Fruit fly (Drosophila melanogaster) whole organism, wandering third instar larva: ENCODE data around the gene TfIIA-S.

Experiments
- Abd-B ChIP-seq: fragments of >200 bp; optimal IDR thresholded peaks from 2 replicates; lab custom pipeline; 2017; ENCODE audit warnings: missing biosample characterization, missing genetic modification characterization
- CG32264 ChIP-seq: fragments of 200-800 bp; sonication (Bioruptor generic); optimal IDR thresholded peaks from 2 replicates; lab custom pipeline; 2016; ENCODE audit warnings: missing biosample characterization, missing genetic modification characterization
- CG9705 ChIP-seq: fragments of 200-800 bp; sonication (Bioruptor generic); optimal IDR thresholded peaks from 2 replicates; lab custom pipeline; 2018; ENCODE audit warnings: missing biosample characterization, mild to moderate bottlenecking, missing genetic modification characterization
- CrebA ChIP-seq: fragments of 200-800 bp; sonication (Bioruptor generic); optimal IDR thresholded peaks from 2 replicates; lab custom pipeline; 2016; ENCODE audit warnings: missing biosample characterization, mild to moderate bottlenecking, missing genetic modification characterization, borderline replicate concordance
- Dfd ChIP-seq: fragments of >200 bp; optimal IDR thresholded peaks from 2 replicates; lab custom pipeline; 2017; ENCODE audit warnings: missing biosample characterization, missing genetic modification characterization
- Dif ChIP-seq: fragments of 200-275, 200-300 bp; sonication (Bioruptor generic); optimal IDR thresholded peaks from 2 replicates; lab custom pipeline; 2018; ENCODE audit warnings: missing biosample characterization, missing genetic modification characterization; ENCODE audit not compliant: partially characterized antibody
- GATAd ChIP-seq: sonication (Bioruptor generic); optimal IDR thresholded peaks from 2 replicates; lab custom pipeline; 2016; ENCODE audit warnings: missing biosample characterization, missing genetic modification characterization
- HLH106 ChIP-seq: fragments of 200-800 bp; optimal IDR thresholded peaks from 3 replicates; lab custom pipeline; 2019; ENCODE audit warnings: missing biosample characterization, mild to moderate bottlenecking, missing genetic modification characterization, moderate library complexity
- Hnf4 ChIP-seq: fragments of 200-800 bp; sonication (Bioruptor generic); optimal IDR thresholded peaks from 2 replicates; lab custom pipeline; 2016; ENCODE audit warnings: missing biosample characterization, mild to moderate bottlenecking, missing genetic modification characterization
- Hr78 ChIP-seq: fragments of >200 bp; optimal IDR thresholded peaks from 2 replicates; lab custom pipeline; 2017; ENCODE audit warnings: missing biosample characterization, missing genetic modification characterization
- Hr83 ChIP-seq: fragments of 200-300 bp; sonication (Bioruptor generic); optimal IDR thresholded peaks from 2 replicates; lab custom pipeline; 2016; ENCODE audit warnings: missing biosample characterization, mild to moderate bottlenecking, missing genetic modification characterization, moderate library complexity; ENCODE audit not compliant: poor library complexity, severe bottlenecking
- Jra ChIP-seq: sonication (Bioruptor generic); optimal IDR thresholded peaks from 2 replicates; lab custom pipeline; 2016; ENCODE audit warnings: missing biosample characterization, missing genetic modification characterization
- Mio ChIP-seq: sonication (Bioruptor generic); optimal IDR thresholded peaks from 2 replicates; lab custom pipeline; 2016; ENCODE audit warnings: missing biosample characterization, missing genetic modification characterization
- Myc ChIP-seq: fragments of >200 bp; optimal IDR thresholded peaks from 2 replicates; lab custom pipeline; 2017
- N ChIP-seq: fragments of >200 bp; optimal IDR thresholded peaks from 2 replicates; lab custom pipeline; 2018; ENCODE audit warnings: missing biosample characterization, missing external identifiers, missing genetic modification characterization
- OdsH ChIP-seq: fragments of 200-800 bp; sonication (Bioruptor generic); optimal IDR thresholded peaks from 2 replicates; lab custom pipeline; 2016; ENCODE audit warnings: missing biosample characterization, mild to moderate bottlenecking, missing genetic modification characterization
- Rel ChIP-seq, 2 experiments: fragments of 200-800 bp; sonication (Bioruptor generic) in 1 of 2; optimal IDR thresholded peaks; 2 replicates in 1 of 2; 3 replicates in 1 of 2; lab custom pipeline; 2016 to 2019; ENCODE audit warnings: mild to moderate bottlenecking in 2 of 2, missing biosample characterization in 2 of 2, missing genetic modification characterization in 2 of 2, moderate library complexity in 1 of 2
- Sp1 ChIP-seq: fragments of 200-800 bp; sonication (Bioruptor generic); optimal IDR thresholded peaks from 3 replicates; lab custom pipeline; 2019; ENCODE audit warnings: missing biosample characterization, mild to moderate bottlenecking, missing genetic modification characterization, moderate library complexity
- Vsx2 ChIP-seq: fragments of 200-300, 225-300 bp; sonication (Bioruptor generic); optimal IDR thresholded peaks from 2 replicates; lab custom pipeline; 2018; ENCODE audit warnings: missing biosample characterization, missing genetic modification characterization; ENCODE audit not compliant: partially characterized antibody
- br ChIP-seq: fragments of 200-800 bp; sonication (Bioruptor generic); optimal IDR thresholded peaks from 2 replicates; lab custom pipeline; 2016; ENCODE audit warnings: missing biosample characterization, missing genetic modification characterization
- brk ChIP-seq: fragments of 200-800 bp; sonication (Bioruptor generic); optimal IDR thresholded peaks from 2 replicates; lab custom pipeline; 2016; ENCODE audit warnings: missing biosample characterization, mild to moderate bottlenecking, missing genetic modification characterization
- dl ChIP-seq, 2 experiments: fragments of 175-275, 200-275 bp in 1 of 2; fragments of 200-275 bp in 1 of 2; sonication (Bioruptor generic); optimal IDR thresholded peaks; lab custom pipeline; 2018; ENCODE audit warnings: mild to moderate bottlenecking in 2 of 2, missing biosample characterization in 2 of 2, missing genetic modification characterization in 2 of 2, moderate library complexity in 2 of 2; ENCODE audit not compliant: partially characterized antibody in 2 of 2, insufficient read depth in 1 of 2
- dmrt93B ChIP-seq: fragments of 200-800 bp; sonication (Bioruptor generic); optimal IDR thresholded peaks from 2 replicates; lab custom pipeline; 2018; ENCODE audit warnings: missing biosample characterization, mild to moderate bottlenecking, missing genetic modification characterization
- dsf ChIP-seq: sonication (Bioruptor generic); optimal IDR thresholded peaks from 2 replicates; lab custom pipeline; 2016; ENCODE audit warnings: missing biosample characterization, missing genetic modification characterization, borderline replicate concordance
- ey ChIP-seq: fragments of 200-800 bp; sonication (Bioruptor generic); optimal IDR thresholded peaks from 2 replicates; lab custom pipeline; 2016; ENCODE audit warnings: missing biosample characterization, missing genetic modification characterization
- foxo ChIP-seq, 2 experiments: fragments of 200-800 bp; sonication (Bioruptor generic); optimal IDR thresholded peaks; 2 replicates in 1 of 2; 3 replicates in 1 of 2; lab custom pipeline; 2016 to 2017; ENCODE audit warnings: missing biosample characterization in 2 of 2, missing genetic modification characterization in 2 of 2
- fru ChIP-seq: fragments of 200-800 bp; sonication (Bioruptor generic); optimal IDR thresholded peaks from 3 replicates; lab custom pipeline; 2016; ENCODE audit warnings: missing biosample characterization, mild to moderate bottlenecking, missing genetic modification characterization
- h ChIP-seq: fragments of 200-800 bp; sonication (Bioruptor generic); optimal IDR thresholded peaks from 3 replicates; lab custom pipeline; 2016; ENCODE audit warnings: missing biosample characterization, mild to moderate bottlenecking, missing genetic modification characterization
- jim ChIP-seq: fragments of 175-275, 200-325 bp; sonication (Bioruptor generic); optimal IDR thresholded peaks from 2 replicates; lab custom pipeline; 2016; ENCODE audit warnings: missing biosample characterization, mild to moderate bottlenecking, missing genetic modification characterization
- lola ChIP-seq: fragments of >200 bp; optimal IDR thresholded peaks from 2 replicates; lab custom pipeline; 2017; ENCODE audit warnings: missing biosample characterization, missing genetic modification characterization
- pan ChIP-seq: fragments of >200 bp; optimal IDR thresholded peaks from 2 replicates; lab custom pipeline; 2017
- psq ChIP-seq: fragments of 200-800 bp; sonication (Bioruptor generic); optimal IDR thresholded peaks from 3 replicates; lab custom pipeline; 2017; ENCODE audit warnings: missing biosample characterization, mild to moderate bottlenecking, missing genetic modification characterization, moderate library complexity
- rgr ChIP-seq: fragments of 200-800 bp; sonication (Bioruptor generic); optimal IDR thresholded peaks from 3 replicates; lab custom pipeline; 2016; ENCODE audit warnings: missing biosample characterization, mild to moderate bottlenecking, missing genetic modification characterization
- sage ChIP-seq: fragments of 200-800 bp; sonication (Bioruptor generic); optimal IDR thresholded peaks from 2 replicates; lab custom pipeline; 2016; ENCODE audit warnings: missing biosample characterization, mild to moderate bottlenecking, missing genetic modification characterization
- sv ChIP-seq: fragments of 200-800 bp; sonication (Bioruptor generic); optimal IDR thresholded peaks from 3 replicates; lab custom pipeline; 2016; ENCODE audit warnings: missing biosample characterization, missing genetic modification characterization
- tai ChIP-seq: sonication (Bioruptor generic); optimal IDR thresholded peaks from 2 replicates; lab custom pipeline; 2016; ENCODE audit warnings: missing biosample characterization, missing genetic modification characterization
- usp ChIP-seq: fragments of >200 bp; optimal IDR thresholded peaks from 2 replicates; lab custom pipeline; 2017; ENCODE audit warnings: missing biosample characterization, missing genetic modification characterization
- woc ChIP-seq: sonication (Bioruptor generic); optimal IDR thresholded peaks from 2 replicates; lab custom pipeline; 2016; ENCODE audit warnings: missing biosample characterization, mild to moderate bottlenecking, missing genetic modification characterization

Gene TfIIA-S

dm6 chr3R:23887572-23887971, 3.3 kb downstream of the TfIIA-S start:
- no peak for TF ChIP-seq N (GFP tag; lab: Kevin White, UChicago)
- TF ChIP-seq CG9705 (GFP tag; lab: Kevin White, UChicago), result no peak
- TF ChIP-seq GATAd (GFP tag; lab: Kevin White, UChicago), result no peak
- no peak for TF ChIP-seq CG32264
- TF ChIP-seq, all 38 proteins: peak for 0

DNA sequence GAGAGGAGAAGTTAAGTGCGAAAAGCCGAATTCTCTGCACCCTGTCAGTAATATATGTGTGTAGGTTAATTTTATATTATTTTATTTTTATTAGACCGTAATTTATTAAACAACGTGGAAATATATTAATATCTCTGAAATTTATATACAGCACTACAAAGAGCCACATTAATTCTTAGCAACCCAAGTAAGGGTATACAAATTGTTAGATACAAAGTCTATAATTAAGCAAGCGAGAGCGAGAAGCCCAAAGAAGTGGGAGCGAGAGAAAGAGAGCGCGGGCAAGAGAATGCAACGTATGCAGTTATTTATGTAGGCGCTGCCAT, 3.8 kb downstream of the TfIIA-S start:
- TF ChIP-seq usp (GFP tag; lab: Kevin White, UChicago) (no peak), br (GFP tag; lab: Kevin White, UChicago) (peak; percentile 63), Dif (no peak), sage (peak; percentile 87), GATAd (GFP tag; lab: Kevin White, UChicago) (no peak), N (GFP tag; lab: Kevin White, UChicago) (no peak), Myc (no peak), Vsx2 (GFP tag; lab: Kevin White, UChicago) (no peak), Hr83 (GFP tag; lab: Kevin White, UChicago) (no peak), Hnf4 (GFP tag; lab: Kevin White, UChicago) (peak; percentile 78), Dfd (GFP tag; lab: Kevin White, UChicago) (no peak), brk (GFP tag; lab: Kevin White, UChicago) (peak; percentile 73), dmrt93B (peak; percentile 77), CG32264 (peak; percentile 43), HLH106 (peak; percentile 87), rgr (GFP tag; lab: Kevin White, UChicago) (peak; percentile 91), CrebA (GFP tag; lab: Kevin White, UChicago) (peak; percentile 69), h (GFP tag; lab: Kevin White, UChicago) (peak; percentile 90), woc (GFP tag; lab: Kevin White, UChicago) (peak; percentile 52), Mio (GFP tag; lab: Kevin White, UChicago) (no peak), Rel (GFP tag; optimal IDR thresholded peaks at IDR 0.05; lab: Kevin White, UChicago) (peak; percentile 71), Rel (tag; optimal IDR thresholded peaks at IDR 0.05; lab: Kevin White, UChicago) (peak; percentile 29), ey (peak; percentile 77), Abd-B (GFP tag; lab: Kevin White, UChicago) (no peak), Hr78 (GFP tag; lab: Kevin White, UChicago) (no peak), lola (no peak), fru (GFP tag; lab: Kevin White, UChicago) (peak; percentile 87), tai (GFP tag; lab: Kevin White, UChicago) (peak; percentile 54), sv (GFP tag; lab: Kevin White, UChicago) (peak; percentile 78), jim (GFP tag; lab: Kevin White, UChicago) (no peak), dl (GFP tag; optimal IDR thresholded peaks at IDR 0.05; lab: Kevin White, UChicago; ENCODE audit: insufficient read depth in 1 of 2, partially characterized antibody in 2 of 2) (no peak), Jra (GFP tag; lab: Kevin White, UChicago) (no peak), dsf (GFP tag; lab: Kevin White, UChicago) (no peak), Sp1 (peak; percentile 87), pan (lab: Kevin White, UChicago) (no peak), foxo (GFP tag; optimal IDR thresholded peaks at IDR 0.05; lab: Kevin White, UChicago) (peak in 1 of 2 experiments; percentile 88), psq (GFP tag; lab: Kevin White, UChicago) (peak; percentile 89), OdsH (GFP tag; lab: Kevin White, UChicago) (peak; percentile 88), CG9705 (GFP tag; lab: Kevin White, UChicago) (no peak)
- TF ChIP-seq, all 38 proteins: peak for 20
